Worm (Caenorhabditis elegans): Measurements from ENCODE around the gene spe-10.

spe-10 gene

DNA sequence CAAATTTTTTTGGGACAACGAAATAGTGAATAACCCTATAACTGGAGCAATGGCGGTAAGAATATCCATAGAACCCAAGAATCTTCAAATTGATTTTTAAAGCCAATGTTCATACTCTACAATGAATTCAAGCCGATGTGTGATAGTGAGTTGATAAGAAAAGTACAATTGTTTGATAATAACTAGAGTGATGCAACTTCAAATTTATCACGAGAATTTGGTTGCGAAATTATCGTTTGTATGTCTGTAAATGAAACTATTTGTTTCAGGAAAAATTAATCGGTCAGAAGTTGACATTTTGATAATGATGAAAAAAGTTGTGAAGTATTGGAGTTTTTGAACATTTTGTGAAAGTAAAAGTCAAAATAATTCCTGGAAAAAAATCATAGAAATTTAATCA is 15.2 kb downstream of the spe-10 start:
- TF ChIP-seq nhr-23 (tag; optimal IDR thresholded peaks at IDR 0.05) (no peak), lin-13 (GFP tag; optimal IDR thresholded peaks at IDR 0.05) (no peak), crh-2 (tag; optimal IDR thresholded peaks at IDR 0.05) (peak; percentile 37), gmeb-1 (tag; optimal IDR thresholded peaks at IDR 0.05) (peak; percentile 24), alr-1 (tag; optimal IDR thresholded peaks at IDR 0.05) (no peak), fos-1 (tag; optimal IDR thresholded peaks at IDR 0.05) (peak; percentile 93), unc-62 (GFP tag; optimal IDR thresholded peaks at IDR 0.05) (no peak), mbf-1 (tag; optimal IDR thresholded peaks at IDR 0.05) (no peak), nhr-129 (tag; optimal IDR thresholded peaks at IDR 0.05) (peak; percentile 80), nhr-12 (tag; optimal IDR thresholded peaks at IDR 0.05) (no peak), sma-9 (GFP tag; optimal IDR thresholded peaks at IDR 0.05) (peak; percentile 76), sma-9 (tag; optimal IDR thresholded peaks at IDR 0.05) (no peak), dmd-4 (tag; optimal IDR thresholded peaks at IDR 0.05) (no peak)

DNA sequence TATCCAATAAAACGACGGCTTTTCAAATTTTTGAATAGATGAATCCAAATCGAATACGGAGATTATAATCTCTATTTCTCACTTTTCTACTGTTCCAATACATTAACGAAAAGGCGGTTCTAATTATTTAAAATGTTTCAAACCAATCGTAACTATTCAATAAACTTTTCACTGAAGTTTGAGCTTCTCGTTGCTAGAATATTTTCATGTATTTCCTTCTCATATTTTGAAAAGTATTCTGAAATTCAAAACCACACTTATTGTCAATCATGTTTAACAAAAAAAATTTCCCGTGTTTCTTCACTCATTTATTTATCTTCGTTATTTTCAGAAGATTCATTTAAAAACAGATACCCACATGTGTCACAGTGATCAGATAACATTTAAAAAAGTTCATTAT is 18.8 kb downstream of the spe-10 start, which contains the start of gene F15H10.8:
Gene F15H10.8 (minus strand): TSS at position 101 of the 400 bp plus-strand sequence.
- no peak for TF ChIP-seq snpc-4 (tag; optimal IDR thresholded peaks at IDR 0.05)
- TF ChIP-seq fos-1 (tag; optimal IDR thresholded peaks at IDR 0.05) = no peak
- no peak for TF ChIP-seq nhr-10 (tag; optimal IDR thresholded peaks at IDR 0.05)
- TF ChIP-seq crh-2 (tag; optimal IDR thresholded peaks at IDR 0.05) = no peak
- TF ChIP-seq ama-1 (optimal IDR thresholded peaks at IDR 0.05) = no peak
- TF ChIP-seq Y55F3AM.14 (GFP tag; optimal IDR thresholded peaks at IDR 0.05) = no peak
- no peak for TF ChIP-seq nhr-129 (tag; optimal IDR thresholded peaks at IDR 0.05)
- no peak for TF ChIP-seq blmp-1 (tag; optimal IDR thresholded peaks at IDR 0.05; ENCODE audit: insufficient read depth)
- TF ChIP-seq sma-9 (GFP tag; optimal IDR thresholded peaks at IDR 0.05) = no peak
- no peak for TF ChIP-seq sma-9 (tag; optimal IDR thresholded peaks at IDR 0.05)
- no peak for TF ChIP-seq peb-1 (tag; optimal IDR thresholded peaks at IDR 0.05)
- TF ChIP-seq ztf-4 (tag; optimal IDR thresholded peaks at IDR 0.05) = no peak
- no peak for TF ChIP-seq ztf-11 (tag; optimal IDR thresholded peaks at IDR 0.05)
- TF ChIP-seq nhr-23 (tag; optimal IDR thresholded peaks at IDR 0.05) = no peak

DNA sequence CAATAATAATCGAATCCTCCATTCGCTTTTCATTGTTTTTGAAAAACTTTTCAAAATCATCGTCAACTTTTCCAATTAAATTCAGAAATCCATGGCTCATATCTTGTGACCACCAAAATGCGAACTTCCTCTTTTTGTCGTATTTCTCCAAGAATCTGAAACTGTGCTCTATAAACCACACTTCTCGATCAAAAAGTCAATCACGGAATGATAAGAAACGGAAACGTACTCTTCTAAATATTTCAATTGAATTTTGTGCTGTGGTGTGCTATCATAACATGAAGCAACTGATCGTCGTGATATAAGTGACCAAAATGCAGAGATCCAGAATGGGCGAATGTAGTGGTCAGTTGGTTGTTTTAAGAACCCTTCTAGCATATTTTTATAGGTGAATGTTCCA is 20.7 kb downstream of the spe-10 start:
- TF ChIP-seq lin-13 (GFP tag; optimal IDR thresholded peaks at IDR 0.05) (no peak), mab-5 (tag; optimal IDR thresholded peaks at IDR 0.05) (no peak), nhr-25 (tag; optimal IDR thresholded peaks at IDR 0.05) (no peak), fos-1 (tag; optimal IDR thresholded peaks at IDR 0.05) (peak; percentile 29), elt-3 (tag; optimal IDR thresholded peaks at IDR 0.05) (no peak)

DNA sequence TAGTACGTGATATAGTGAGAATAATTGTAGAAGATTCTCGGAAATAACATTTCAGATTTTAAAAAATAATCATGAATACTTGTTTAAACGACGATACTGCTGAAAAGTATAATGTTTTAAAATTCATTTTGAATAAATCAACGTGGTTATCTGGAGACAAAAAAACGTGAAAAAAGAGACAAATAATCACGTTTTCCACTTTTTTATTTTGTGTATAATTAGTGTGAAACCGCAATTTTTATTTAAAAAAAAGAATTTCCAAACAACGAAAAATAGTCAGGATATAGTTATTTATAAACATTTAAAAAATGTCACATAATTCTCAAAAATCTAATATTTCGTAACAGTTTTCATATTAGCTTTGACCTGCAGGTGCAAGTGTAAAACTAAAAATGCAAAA is 22.3 kb downstream of the spe-10 start, which contains the start of gene F15H10.7:
Gene F15H10.7 (minus strand): TSS at position 101 of the 400 bp plus-strand sequence.
- TF ChIP-seq sma-3 (GFP tag; optimal IDR thresholded peaks at IDR 0.05) (no peak), snpc-4 (tag; optimal IDR thresholded peaks at IDR 0.05) (no peak), crh-2 (tag; optimal IDR thresholded peaks at IDR 0.05) (no peak), nhr-12 (tag; optimal IDR thresholded peaks at IDR 0.05) (no peak), ceh-82 (tag; optimal IDR thresholded peaks at IDR 0.05) (no peak), skn-1 (tag; optimal IDR thresholded peaks at IDR 0.05) (no peak), nhr-21 (tag; optimal IDR thresholded peaks at IDR 0.05) (no peak), ceh-16 (tag; optimal IDR thresholded peaks at IDR 0.05) (no peak), gmeb-1 (tag; optimal IDR thresholded peaks at IDR 0.05) (no peak), egl-27 (tag; optimal IDR thresholded peaks at IDR 0.05) (no peak), mdl-1 (tag; optimal IDR thresholded peaks at IDR 0.05) (no peak), nhr-6 (tag; optimal IDR thresholded peaks at IDR 0.05) (no peak), sem-4 (tag; optimal IDR thresholded peaks at IDR 0.05) (no peak), mbf-1 (tag; optimal IDR thresholded peaks at IDR 0.05) (no peak), fos-1 (tag; optimal IDR thresholded peaks at IDR 0.05) (no peak), ZK546.5 (tag; optimal IDR thresholded peaks at IDR 0.05) (no peak), elt-1 (tag; optimal IDR thresholded peaks at IDR 0.05) (no peak), alr-1 (tag; optimal IDR thresholded peaks at IDR 0.05) (no peak), unc-39 (tag; optimal IDR thresholded peaks at IDR 0.05) (no peak), unc-62 (GFP tag; optimal IDR thresholded peaks at IDR 0.05) (no peak)

Measured in whole organism, L2 larva.